Worm (Caenorhabditis elegans) whole organism, midembryonic: ENCODE results near the gene srw-145.
A peak's percentile ranks its signal among the peaks of the same experiment; 100 is the strongest.

Experiments used
- T22C8.4 ChIP-seq: fragments of 200-800 bp; sonication (Bioruptor generic); IDR thresholded peaks from 2 replicates; pipeline ENCODE4 v1.3.6; 2022; ENCODE audit warnings: missing genetic modification characterization, missing compliant biosample characterization
- cog-1 ChIP-seq: sonication (generic microtip); optimal IDR thresholded peaks from 2 replicates; lab custom pipeline; 2016; ENCODE audit warnings: missing genetic modification characterization, missing compliant biosample characterization
- flt-1 ChIP-seq: fragments of 200-800 bp; sonication (Bioruptor generic); IDR thresholded peaks from 2 replicates; pipeline ENCODE4 v1.3.6; 2022; ENCODE audit warnings: missing genetic modification characterization, missing compliant biosample characterization
- klf-2 ChIP-seq: fragments of 200-800 bp; sonication (Bioruptor generic); conservative IDR thresholded peaks from 2 replicates; pipeline ENCODE4 v1.3.6; 2022; ENCODE audit warnings: missing genetic modification reagents, missing genetic modification characterization, missing compliant biosample characterization
- med-1 ChIP-seq: sonication (generic microtip); optimal IDR thresholded peaks from 2 replicates; lab custom pipeline; 2017; ENCODE audit warnings: missing genetic modification characterization, mild to moderate bottlenecking, missing compliant biosample characterization, antibody characterized with exemption, missing genetic modification reagents; ENCODE audit not compliant: insufficient read depth
- ref-1 ChIP-seq: fragments of 200-800 bp; sonication (Bioruptor generic); conservative IDR thresholded peaks from 2 replicates; pipeline ENCODE4 v1.3.6; 2022; ENCODE audit warnings: missing genetic modification reagents, missing genetic modification characterization, missing compliant biosample characterization
- tab-1 ChIP-seq: fragments of 200-800 bp; sonication (Bioruptor generic); IDR thresholded peaks from 2 replicates; pipeline ENCODE4 v1.3.6; 2022; ENCODE audit warnings: missing genetic modification characterization, missing compliant biosample characterization
- ztf-23 ChIP-seq: fragments of 200-800 bp; sonication (Bioruptor generic); IDR thresholded peaks from 2 replicates; pipeline ENCODE4 v1.3.6; 2022; ENCODE audit warnings: missing genetic modification reagents, missing genetic modification characterization, missing compliant biosample characterization
- ztf-29 ChIP-seq: fragments of 200-800 bp; sonication (Bioruptor generic); IDR thresholded peaks from 2 replicates; pipeline ENCODE4 v1.3.6; 2022; ENCODE audit warnings: missing genetic modification reagents, missing genetic modification characterization, missing compliant biosample characterization

Gene srw-145

DNA sequence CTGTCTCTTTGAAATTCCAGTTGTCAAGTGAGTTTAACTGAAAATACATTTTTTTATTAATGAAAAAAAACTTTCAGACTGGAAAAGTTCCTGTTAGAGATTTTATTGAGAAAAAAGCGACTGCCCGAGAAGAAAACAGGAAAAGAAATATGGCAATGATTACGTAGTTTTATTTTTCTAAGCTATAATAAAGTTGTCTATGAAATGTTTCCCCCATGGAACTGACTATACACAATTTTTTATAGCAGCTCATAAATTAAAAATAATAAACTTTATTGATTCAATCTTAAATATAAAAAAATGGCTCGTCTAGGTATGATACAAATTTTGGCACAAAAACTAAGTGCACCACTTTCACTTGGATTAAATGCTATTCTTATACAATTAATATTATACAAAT, 34.5 kb upstream of the srw-145 start, which contains the start of gene C06B3.1:
Gene C06B3.1 (plus strand): TSS at position 301 of the 400 bp plus-strand sequence.
- TF ChIP-seq ztf-23 (GFP tag; lab: Robert Waterston, UW), result no peak
- TF ChIP-seq flt-1 (GFP tag; lab: Robert Waterston, UW), result no peak
- no peak for TF ChIP-seq T22C8.4
- TF ChIP-seq klf-2 (GFP tag; lab: Robert Waterston, UW), result no peak
- TF ChIP-seq tab-1, result no peak
- no peak for TF ChIP-seq med-1
- no peak for TF ChIP-seq ztf-29 (GFP tag; lab: Robert Waterston, UW)
- no peak for TF ChIP-seq cog-1 (tag; lab: Kevin White, UChicago)
- no peak for TF ChIP-seq ref-1 (GFP tag; lab: Robert Waterston, UW)

DNA sequence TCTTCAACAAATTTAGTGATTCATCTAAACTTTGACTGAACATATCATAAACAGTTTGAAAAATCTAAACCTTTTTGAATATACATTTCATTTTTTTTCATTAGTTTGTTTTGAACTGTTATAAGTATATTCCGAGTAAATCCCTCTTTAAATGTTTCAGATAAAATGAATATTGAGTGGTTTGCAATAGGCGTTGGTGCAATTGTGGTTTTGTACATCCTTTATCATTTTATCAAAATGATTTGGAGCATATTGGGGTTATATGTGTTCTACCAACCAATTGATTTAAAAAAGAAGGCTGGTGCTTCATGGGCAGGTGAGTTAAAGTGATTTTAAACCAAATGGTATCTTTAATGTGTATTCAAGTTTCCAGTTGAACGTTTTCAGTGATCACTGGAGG, 32.5 kb upstream of the srw-145 start, which contains the start of gene stdh-3:
Gene stdh-3 (plus strand): TSS at position 166 of the 400 bp plus-strand sequence.
- TF ChIP-seq ref-1 (GFP tag; lab: Robert Waterston, UW), result no peak
- TF ChIP-seq ztf-23 (GFP tag; lab: Robert Waterston, UW), result no peak
- TF ChIP-seq med-1, result no peak
- no peak for TF ChIP-seq flt-1 (GFP tag; lab: Robert Waterston, UW)

DNA sequence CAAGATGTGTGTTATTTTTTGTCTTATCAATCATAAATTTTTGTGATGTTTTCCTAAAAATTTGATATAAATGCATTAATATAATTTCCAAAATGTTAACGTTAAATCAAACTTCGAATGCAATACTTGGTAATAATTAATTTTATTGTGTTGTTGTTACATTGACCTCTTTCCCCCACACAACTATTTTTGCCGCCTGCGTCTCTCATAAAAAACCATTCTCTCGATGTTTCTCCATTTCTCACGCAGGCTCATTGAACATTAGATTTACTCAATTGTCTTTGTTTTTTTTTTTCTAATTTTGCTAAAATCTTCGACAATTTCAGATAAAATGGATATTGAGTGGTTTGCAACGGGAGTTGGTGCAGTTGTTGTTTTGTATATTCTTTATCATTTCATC, 30.8 kb upstream of the srw-145 start, which contains the start of gene stdh-1:
Gene stdh-1 (plus strand): TSS at position 327 of the 400 bp plus-strand sequence.
- TF ChIP-seq flt-1 (GFP tag; lab: Robert Waterston, UW) (no peak), ztf-29 (GFP tag; lab: Robert Waterston, UW) (no peak), cog-1 (tag; lab: Kevin White, UChicago) (peak; percentile 20), ztf-23 (GFP tag; lab: Robert Waterston, UW) (no peak), med-1 (no peak)

DNA sequence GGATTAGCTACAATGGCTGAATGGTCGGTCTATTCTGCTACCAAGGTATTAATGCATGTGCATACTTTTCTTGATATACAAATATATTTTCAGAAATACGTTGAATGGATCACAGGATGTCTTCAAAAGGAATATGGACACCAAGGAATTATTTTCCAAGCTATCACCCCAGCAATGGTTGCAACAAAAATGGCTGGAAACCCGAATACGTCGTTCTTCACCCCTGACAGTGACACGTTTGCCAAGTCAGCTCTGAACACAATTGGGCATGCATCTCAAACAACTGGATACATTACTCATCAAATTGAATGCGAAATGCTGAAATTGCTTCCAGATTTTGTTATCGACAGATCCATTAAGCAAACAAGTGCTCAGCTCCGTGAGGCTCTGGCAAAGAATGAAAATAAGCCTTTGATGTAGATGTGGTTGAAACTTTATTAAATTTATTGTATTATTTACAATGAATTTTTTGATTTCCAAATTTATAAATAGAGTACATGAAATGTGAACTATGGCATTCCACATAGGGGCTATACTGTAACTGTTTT, 29.3 kb upstream of the srw-145 start:
- no peak for TF ChIP-seq med-1
- TF ChIP-seq ztf-29 (GFP tag; lab: Robert Waterston, UW), result no peak
- no peak for TF ChIP-seq cog-1 (tag; lab: Kevin White, UChicago)
- TF ChIP-seq ref-1 (GFP tag; lab: Robert Waterston, UW), result no peak
- TF ChIP-seq flt-1 (GFP tag; lab: Robert Waterston, UW), result no peak
- TF ChIP-seq tab-1, result no peak
- TF ChIP-seq klf-2 (GFP tag; lab: Robert Waterston, UW), result no peak
- no peak for TF ChIP-seq ztf-23 (GFP tag; lab: Robert Waterston, UW)
- TF ChIP-seq T22C8.4, result no peak

DNA sequence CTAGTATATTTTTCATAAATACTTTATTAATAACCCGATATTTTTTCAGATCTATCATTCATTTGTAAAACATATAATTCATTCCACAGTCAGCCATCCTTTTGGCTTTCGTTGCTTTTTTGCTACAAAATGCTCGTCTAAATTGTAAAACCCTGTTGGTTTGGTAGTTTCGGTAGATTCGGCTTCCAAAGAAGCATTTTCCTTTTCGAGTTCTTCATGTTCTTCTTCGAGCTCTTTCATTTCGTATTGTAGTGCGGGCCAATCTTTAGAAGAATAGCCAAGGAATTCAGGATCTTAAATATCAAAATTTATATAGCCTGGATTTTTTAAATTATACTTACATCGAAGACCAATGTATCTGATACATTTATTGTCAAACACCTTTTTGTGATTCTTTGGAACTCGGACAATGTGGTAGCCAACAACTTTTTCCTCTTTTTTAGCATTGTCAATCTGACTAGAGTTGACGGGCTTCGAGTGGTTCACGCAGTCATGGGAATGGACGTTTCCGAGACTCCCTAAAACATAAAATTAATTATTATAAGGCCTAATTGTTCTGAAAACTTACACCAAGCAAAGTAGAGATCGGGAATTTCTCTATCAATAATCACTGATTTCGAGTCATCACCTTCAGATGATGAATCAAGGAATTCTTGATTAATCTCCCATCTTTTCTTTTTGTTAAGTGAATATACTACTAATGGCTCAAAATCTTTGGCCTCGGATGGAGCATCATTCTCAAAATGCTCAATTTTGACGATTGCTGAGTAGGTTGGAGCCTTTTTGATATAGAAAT, 28.6 kb upstream of the srw-145 start:
- no peak for TF ChIP-seq T22C8.4
- no peak for TF ChIP-seq tab-1

DNA sequence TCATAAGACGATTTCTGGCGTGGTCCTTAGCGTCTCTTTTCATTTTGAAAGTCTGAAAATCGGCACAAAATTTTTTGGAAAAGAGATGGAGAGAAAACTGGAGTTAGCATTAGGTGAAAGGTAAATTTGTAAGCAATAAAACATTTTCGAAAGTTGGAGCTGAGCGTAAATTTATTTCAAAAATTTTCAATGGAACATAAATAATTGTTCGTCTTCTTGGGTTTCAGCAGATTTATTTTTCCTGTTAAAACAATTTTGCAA, 28.1 kb upstream of the srw-145 start, which contains the start of gene C06B3.6:
Gene C06B3.6 (minus strand): TSS at position 52 of the 261 bp plus-strand sequence.
- TF ChIP-seq klf-2 (GFP tag; lab: Robert Waterston, UW), result no peak

DNA sequence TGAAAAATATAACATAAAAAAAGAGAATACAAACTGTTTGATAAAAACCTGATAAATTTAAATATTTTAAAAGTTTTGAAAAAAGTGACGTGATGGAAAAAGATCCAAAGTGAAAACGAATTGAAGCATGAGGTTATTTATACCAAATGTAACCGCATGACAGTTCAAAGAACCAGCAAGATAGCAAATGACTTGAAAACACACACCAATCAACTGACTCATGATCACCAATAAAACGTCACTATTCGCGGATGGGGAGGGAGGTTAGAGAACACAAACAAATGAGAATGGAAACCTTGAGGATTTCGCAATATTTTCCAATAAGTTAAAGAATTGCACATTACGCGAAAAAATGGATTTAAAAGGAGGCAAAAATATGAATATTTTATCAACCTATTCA, 27.6 kb upstream of the srw-145 start, which contains the start of gene C06B3.7:
Gene C06B3.7 (plus strand): TSS at position 287 of the 400 bp plus-strand sequence.
- no peak for TF ChIP-seq flt-1 (GFP tag; lab: Robert Waterston, UW)
- no peak for TF ChIP-seq ztf-29 (GFP tag; lab: Robert Waterston, UW)
- no peak for TF ChIP-seq T22C8.4
- no peak for TF ChIP-seq ztf-23 (GFP tag; lab: Robert Waterston, UW)

DNA sequence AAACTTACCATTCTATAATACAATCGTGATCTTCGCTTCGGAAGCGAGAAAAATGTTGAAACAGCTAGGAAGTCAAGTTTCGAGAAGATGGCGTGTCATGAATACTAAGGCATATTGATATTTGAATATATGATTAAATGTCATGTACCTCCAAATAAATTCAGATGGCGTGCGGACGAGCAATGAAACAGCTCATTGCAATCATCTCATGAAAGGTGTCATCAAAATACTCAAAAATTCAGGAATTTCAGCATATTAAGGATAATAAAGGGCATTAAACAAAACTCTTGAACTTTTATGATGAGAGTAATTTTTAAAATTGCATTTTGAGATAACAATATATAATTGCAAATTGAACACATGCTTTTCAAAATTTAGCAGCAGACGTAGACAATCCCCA, 21.6 kb upstream of the srw-145 start, which contains the start of gene gcy-32:
Gene gcy-32 (minus strand): TSS at position 101 of the 400 bp plus-strand sequence.
- TF ChIP-seq ref-1 (GFP tag; lab: Robert Waterston, UW) (no peak), ztf-23 (GFP tag; lab: Robert Waterston, UW) (no peak), med-1 (no peak), cog-1 (tag; lab: Kevin White, UChicago) (no peak), flt-1 (GFP tag; lab: Robert Waterston, UW) (no peak), klf-2 (GFP tag; lab: Robert Waterston, UW) (no peak), tab-1 (no peak), T22C8.4 (no peak), ztf-29 (GFP tag; lab: Robert Waterston, UW) (no peak)

DNA sequence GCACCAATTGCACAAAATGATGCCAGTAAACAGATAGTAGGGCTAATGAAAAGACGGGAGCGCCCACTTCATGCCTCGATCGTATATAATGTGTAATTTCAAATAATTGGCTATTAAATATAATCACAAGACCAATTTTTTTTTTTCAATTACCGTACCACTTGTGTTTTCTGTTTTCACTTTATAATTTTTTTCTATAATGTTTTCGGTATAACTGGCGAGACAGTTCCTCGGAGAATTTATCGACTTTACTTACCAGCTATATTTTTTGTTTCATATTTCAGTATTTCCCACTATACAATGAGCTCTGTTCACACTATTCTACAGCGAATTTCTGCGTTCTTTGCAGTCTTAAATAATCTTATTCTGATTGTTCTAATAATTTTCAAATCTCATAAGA, 20.8 kb upstream of the srw-145 start, which contains the start of gene str-252:
Gene str-252 (plus strand): TSS at position 301 of the 400 bp plus-strand sequence.
- TF ChIP-seq klf-2 (GFP tag; lab: Robert Waterston, UW) (no peak), ref-1 (GFP tag; lab: Robert Waterston, UW) (no peak), tab-1 (no peak), med-1 (no peak), T22C8.4 (no peak), cog-1 (tag; lab: Kevin White, UChicago) (no peak), flt-1 (GFP tag; lab: Robert Waterston, UW) (no peak), ztf-29 (GFP tag; lab: Robert Waterston, UW) (no peak), ztf-23 (GFP tag; lab: Robert Waterston, UW) (no peak)

DNA sequence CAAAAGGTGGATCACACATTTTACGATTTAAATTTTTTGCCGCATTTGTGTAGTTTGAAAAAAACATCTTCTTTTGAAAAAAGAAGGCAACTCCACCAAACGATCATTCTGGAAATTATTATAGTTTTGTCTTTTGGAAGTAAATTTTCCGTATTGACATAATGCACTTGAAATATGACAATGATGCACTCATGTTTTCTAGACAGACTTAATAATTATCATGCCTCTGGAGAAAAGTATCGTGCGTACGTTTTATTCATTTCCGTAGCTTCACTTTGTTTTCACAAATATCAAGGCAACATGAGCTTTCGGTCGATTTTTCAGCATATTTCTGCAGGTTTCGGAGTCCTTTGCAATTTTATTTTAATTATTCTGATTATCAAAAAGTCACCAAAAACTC, 18.6 kb upstream of the srw-145 start, which contains the start of gene str-250:
Gene str-250 (plus strand): TSS at position 301 of the 400 bp plus-strand sequence.
- TF ChIP-seq ztf-23 (GFP tag; lab: Robert Waterston, UW) (no peak), med-1 (no peak), tab-1 (no peak), klf-2 (GFP tag; lab: Robert Waterston, UW) (no peak), ztf-29 (GFP tag; lab: Robert Waterston, UW) (no peak), cog-1 (tag; lab: Kevin White, UChicago) (no peak), ref-1 (GFP tag; lab: Robert Waterston, UW) (no peak), flt-1 (GFP tag; lab: Robert Waterston, UW) (no peak), T22C8.4 (no peak)
